Fruit fly (Drosophila melanogaster): ENCODE measurements around the gene Amt.
A peak's percentile ranks its signal among the peaks of the same experiment; 100 is the strongest.

The Amt gene

DNA sequence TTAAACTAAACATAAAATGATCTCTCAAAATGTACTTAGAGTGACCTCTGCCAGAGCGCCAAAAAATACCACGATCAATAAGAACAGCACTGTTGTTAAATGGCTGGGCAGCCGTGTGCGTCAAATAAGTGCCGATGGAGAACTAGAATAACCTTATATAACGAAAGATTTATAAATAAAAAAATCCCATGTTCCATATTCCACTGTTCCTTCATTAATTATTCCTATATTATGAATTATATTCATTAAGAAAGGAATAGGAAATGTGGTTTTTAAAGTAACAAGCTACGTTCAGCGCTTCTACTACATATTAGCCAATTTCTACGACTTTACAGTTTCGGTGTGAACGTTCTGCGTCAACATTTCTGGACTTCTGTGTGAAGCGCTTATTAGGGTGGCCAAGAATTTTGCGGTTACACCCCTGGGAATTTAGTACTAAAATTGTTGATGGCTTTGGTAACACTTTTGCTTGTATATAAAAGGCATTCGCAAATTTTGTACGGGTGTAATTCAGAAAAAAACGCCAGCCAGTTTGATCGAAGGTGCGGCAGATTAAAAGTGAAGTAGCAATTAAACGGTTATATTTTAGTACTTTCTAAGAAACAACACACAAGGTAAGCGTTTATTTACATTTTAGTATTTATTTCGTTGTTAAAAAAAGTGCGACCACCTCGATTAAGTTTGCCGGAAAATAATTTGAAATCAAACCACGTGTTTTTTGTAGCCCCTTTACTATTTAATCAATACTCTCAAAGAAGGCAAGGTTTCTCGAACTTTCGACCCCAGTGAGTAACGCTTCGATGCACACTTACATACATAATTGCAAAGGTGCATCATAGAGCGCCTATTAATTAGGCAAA lies 6.5 kb downstream of the Amt start, which contains the start of the genes tefu and Hsc70-4 (continued):
- TF ChIP-seq CG10431 (GFP tag; optimal IDR thresholded peaks at IDR 0.05), result no peak
- no peak for TF ChIP-seq NK7.1 (GFP tag; optimal IDR thresholded peaks at IDR 0.05)
- TF ChIP-seq CG16813 (GFP tag; IDR thresholded peaks at IDR 0.05; ENCODE audit: partially characterized antibody), result no peak
- TF ChIP-seq klu (GFP tag; IDR thresholded peaks at IDR 0.05), result peak; percentile 81
- TF ChIP-seq CG4360 (GFP tag; IDR thresholded peaks at IDR 0.05), result no peak
- TF ChIP-seq Sox102F (GFP tag; optimal IDR thresholded peaks at IDR 0.05), result no peak
- no peak for TF ChIP-seq D (optimal IDR thresholded peaks at IDR 0.05)
- peak; percentile 34 for TF ChIP-seq D (GFP tag; optimal IDR thresholded peaks at IDR 0.05)
- peak; percentile 88 for TF ChIP-seq CG30403 (GFP tag; optimal IDR thresholded peaks at IDR 0.05)
- peak; percentile 90 for TF ChIP-seq Xbp1 (GFP tag; optimal IDR thresholded peaks at IDR 0.05)
- TF ChIP-seq H15 (GFP tag; IDR thresholded peaks at IDR 0.05), result peak; percentile 72; the same call in 2 of the 3 replicates
- peak; percentile 87 for TF ChIP-seq ttk (GFP tag; IDR thresholded peaks at IDR 0.05)
- peak; percentile 61 for TF ChIP-seq Bteb2 (GFP tag; optimal IDR thresholded peaks at IDR 0.05)
- TF ChIP-seq inv (GFP tag; IDR thresholded peaks at IDR 0.05; ENCODE audit: partially characterized antibody), result no peak
- no peak for TF ChIP-seq CG11398 (GFP tag; optimal IDR thresholded peaks at IDR 0.05)
- no peak for TF ChIP-seq wek (GFP tag; optimal IDR thresholded peaks at IDR 0.05)
- TF ChIP-seq her (GFP tag; optimal IDR thresholded peaks at IDR 0.05), result peak; percentile 28

DNA sequence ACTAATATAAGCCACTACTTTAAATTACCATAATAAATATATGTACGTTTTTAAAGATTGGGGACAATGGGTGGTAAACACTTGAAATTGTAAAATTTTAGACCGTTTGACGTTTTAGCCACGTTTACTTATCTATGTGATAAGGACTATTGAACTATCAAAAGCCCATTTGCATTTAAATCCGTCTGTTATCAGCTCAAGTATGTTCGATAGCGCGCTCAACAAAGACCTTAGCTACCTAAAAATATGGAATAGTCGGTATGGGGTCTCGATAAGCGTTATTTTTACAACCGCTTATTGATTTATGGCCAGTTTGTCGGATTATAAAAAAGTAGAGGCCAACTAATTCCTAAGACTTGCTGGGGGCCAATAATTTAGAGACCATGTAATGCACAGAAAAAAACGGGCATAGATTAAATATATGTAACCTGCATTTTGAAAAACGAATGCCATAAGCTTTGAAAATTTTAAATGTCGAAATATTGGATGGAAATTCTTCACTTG lies 17.2 kb downstream of the Amt start:
- TF ChIP-seq ERR (GFP tag; optimal IDR thresholded peaks at IDR 0.05) (no peak), gro (GFP tag; optimal IDR thresholded peaks at IDR 0.05) (peak; percentile 7), sima (GFP tag; optimal IDR thresholded peaks at IDR 0.05) (no peak), Hand (GFP tag; optimal IDR thresholded peaks at IDR 0.05) (no peak), Hsf (GFP tag; optimal IDR thresholded peaks at IDR 0.05) (no peak), CG31224 (GFP tag; IDR thresholded peaks at IDR 0.05) (no peak), Bgb (GFP tag; IDR thresholded peaks at IDR 0.05; ENCODE audit: partially characterized antibody) (no peak), gfzf (GFP tag; optimal IDR thresholded peaks at IDR 0.05) (no peak), CG12391 (tag; optimal IDR thresholded peaks at IDR 0.05) (no peak), nerfin-1 (tag; optimal IDR thresholded peaks at IDR 0.05) (no peak), hth (optimal IDR thresholded peaks at IDR 0.05) (no peak), lov (optimal IDR thresholded peaks at IDR 0.05) (no peak), lov (GFP tag; IDR thresholded peaks at IDR 0.05) (no peak), CG6683 (GFP tag; optimal IDR thresholded peaks at IDR 0.05) (no peak), CG14050 (GFP tag; IDR thresholded peaks at IDR 0.05) (no peak), CG34376 (GFP tag; optimal IDR thresholded peaks at IDR 0.05) (peak; percentile 91), zf30C (GFP tag; optimal IDR thresholded peaks at IDR 0.05) (peak; percentile 34), bcd (GFP tag; optimal IDR thresholded peaks at IDR 0.05) (no peak), Aef1 (GFP tag; IDR thresholded peaks at IDR 0.05) (no peak), CG31388 (GFP tag; optimal IDR thresholded peaks at IDR 0.05) (no peak), Fer1 (GFP tag; optimal IDR thresholded peaks at IDR 0.05) (no peak), her (GFP tag; optimal IDR thresholded peaks at IDR 0.05) (no peak), Meics (GFP tag; optimal IDR thresholded peaks at IDR 0.05) (no peak), CG18599 (GFP tag; optimal IDR thresholded peaks at IDR 0.05) (no peak), CG34422 (GFP tag; IDR thresholded peaks at IDR 0.05) (no peak), CG16779 (GFP tag; IDR thresholded peaks at IDR 0.05) (no peak), Hmr (GFP tag; optimal IDR thresholded peaks at IDR 0.05) (no peak), CG15514 (GFP tag; optimal IDR thresholded peaks at IDR 0.05) (peak; percentile 3), CG6854 (GFP tag; optimal IDR thresholded peaks at IDR 0.05) (peak; percentile 20), CG4730 (GFP tag; IDR thresholded peaks at IDR 0.05) (no peak), Antp (GFP tag; optimal IDR thresholded peaks at IDR 0.05) (no peak), Oaz (GFP tag; IDR thresholded peaks at IDR 0.05) (no peak), CG17912 (GFP tag; optimal IDR thresholded peaks at IDR 0.05) (no peak)

All from whole organism, embryonic.